Fruit fly (Drosophila melanogaster) whole organism, embryonic: Measurements from ENCODE around the gene CG31249.
A peak's percentile ranks its signal among the peaks of the same experiment; 100 is the strongest.

ENCODE experiments used
- Abd-B ChIP-seq: fragments of 200-800 bp; sonication (Bioruptor generic); optimal IDR thresholded peaks from 2 replicates; lab custom pipeline; 2018; ENCODE audit warnings: missing biosample characterization, mild to moderate bottlenecking, missing genetic modification characterization, moderate library complexity
- Asciz ChIP-seq: fragments of 200-800 bp; sonication (Bioruptor generic); optimal IDR thresholded peaks from 2 replicates; lab custom pipeline; 2017; ENCODE audit warnings: missing biosample characterization, mild to moderate bottlenecking, missing genetic modification characterization, missing genetic modification reagents
- Bteb2 ChIP-seq: fragments of 200-800 bp; sonication (Bioruptor generic); optimal IDR thresholded peaks from 2 replicates; lab custom pipeline; 2016; ENCODE audit warnings: missing biosample characterization, missing genetic modification characterization
- CG11085 ChIP-seq: fragments of 200-800 bp; sonication (Bioruptor generic); IDR thresholded peaks from 2 replicates; pipeline ENCODE4 v1.3.6; 2022; ENCODE audit warnings: missing biosample characterization, missing genetic modification characterization
- CG12104 ChIP-seq: fragments of 200-800 bp; sonication (Bioruptor generic); optimal IDR thresholded peaks from 3 replicates; lab custom pipeline; 2016; ENCODE audit warnings: missing biosample characterization, missing genetic modification characterization
- CG17385 ChIP-seq: fragments of 200-800 bp; sonication (Bioruptor generic); optimal IDR thresholded peaks from 3 replicates; lab custom pipeline; 2018; ENCODE audit warnings: missing biosample characterization, mild to moderate bottlenecking, missing genetic modification characterization
- CG17829 ChIP-seq: fragments of 200-800 bp; optimal IDR thresholded peaks from 2 replicates; lab custom pipeline; 2019; ENCODE audit warnings: missing biosample characterization, mild to moderate bottlenecking, missing genetic modification characterization, moderate library complexity
- CG18476 ChIP-seq: fragments of 200-800 bp; sonication (Bioruptor generic); optimal IDR thresholded peaks from 2 replicates; lab custom pipeline; 2016; ENCODE audit warnings: missing biosample characterization, mild to moderate bottlenecking, missing genetic modification characterization
- CG18764 ChIP-seq: fragments of 200-800 bp; sonication (Bioruptor generic); optimal IDR thresholded peaks from 3 replicates; lab custom pipeline; 2016; ENCODE audit warnings: missing biosample characterization, missing genetic modification characterization
- CG43689 ChIP-seq: fragments of 200-800 bp; sonication (Bioruptor generic); IDR thresholded peaks from 2 replicates; pipeline ENCODE4 v1.3.6; 2022; ENCODE audit warnings: missing biosample characterization, missing genetic modification characterization
- CG4707 ChIP-seq: fragments of 200-800 bp; sonication (Bioruptor generic); optimal IDR thresholded peaks from 2 replicates; lab custom pipeline; 2018; ENCODE audit warnings: missing biosample characterization, mild to moderate bottlenecking, missing genetic modification characterization, moderate library complexity
- CG4854 ChIP-seq: fragments of 200-800 bp; sonication (Bioruptor generic); optimal IDR thresholded peaks from 2 replicates; lab custom pipeline; 2016; ENCODE audit warnings: missing biosample characterization, missing genetic modification characterization, inconsistent platforms
- CG5180 ChIP-seq: fragments of 200-800 bp; sonication (Bioruptor generic); optimal IDR thresholded peaks from 3 replicates; lab custom pipeline; 2017; ENCODE audit warnings: missing biosample characterization, missing genetic modification characterization, mild to moderate bottlenecking, moderate library complexity, missing genetic modification reagents
- CG5953 ChIP-seq: fragments of 200-800 bp; sonication (Bioruptor generic); IDR thresholded peaks from 2 replicates; pipeline ENCODE4 v1.3.6; 2022; ENCODE audit warnings: missing biosample characterization, missing genetic modification characterization
- CG6765 ChIP-seq: fragments of 200-800 bp; sonication (Bioruptor generic); optimal IDR thresholded peaks from 3 replicates; lab custom pipeline; 2017; ENCODE audit warnings: missing biosample characterization, mild to moderate bottlenecking, missing genetic modification characterization
- CG7372 ChIP-seq: fragments of 200-800 bp; sonication (Bioruptor generic); IDR thresholded peaks from 2 replicates; pipeline ENCODE4 v1.3.6; 2022; ENCODE audit warnings: missing biosample characterization, missing genetic modification characterization
- CG7556 ChIP-seq: fragments of 200-800 bp; sonication (Bioruptor generic); optimal IDR thresholded peaks from 2 replicates; lab custom pipeline; 2017; ENCODE audit warnings: missing biosample characterization, mild to moderate bottlenecking, missing genetic modification characterization
- CG8765 ChIP-seq: fragments of 200-800 bp; sonication (Bioruptor generic); IDR thresholded peaks from 2 replicates; pipeline ENCODE4 v1.3.6; 2022; ENCODE audit warnings: missing biosample characterization, missing genetic modification characterization
- CoRest ChIP-seq: fragments of 200-800 bp; sonication (Bioruptor generic); optimal IDR thresholded peaks from 3 replicates; lab custom pipeline; 2018; ENCODE audit warnings: missing biosample characterization, mild to moderate bottlenecking, missing genetic modification characterization, moderate library complexity
- Dll ChIP-seq: fragments of 200-800 bp; sonication (Bioruptor generic); IDR thresholded peaks from 4 replicates; pipeline ENCODE4 v1.3.6; 2022; ENCODE audit warnings: missing biosample characterization, missing genetic modification characterization; ENCODE audit not compliant: partially characterized antibody
- GATAe ChIP-seq: fragments of 200-800 bp; sonication (Bioruptor generic); conservative IDR thresholded peaks from 2 replicates; pipeline ENCODE4 v1.3.6; 2022; ENCODE audit warnings: missing biosample characterization, missing genetic modification characterization
- H15 ChIP-seq: fragments of 200-800 bp; sonication (Bioruptor generic); IDR thresholded peaks from 3 replicates; pipeline ENCODE4 v1.3.6; 2022; ENCODE audit warnings: missing biosample characterization, missing genetic modification characterization
- HLH3B ChIP-seq: fragments of 200-800 bp; sonication (Bioruptor generic); IDR thresholded peaks from 2 replicates; pipeline ENCODE4 v1.3.6; 2022; ENCODE audit warnings: missing biosample characterization, missing genetic modification characterization
- HmgZ ChIP-seq: fragments of 200-800 bp; sonication (Bioruptor generic); optimal IDR thresholded peaks from 2 replicates; lab custom pipeline; 2018; ENCODE audit warnings: missing biosample characterization, mild to moderate bottlenecking, missing genetic modification characterization
- Hmr ChIP-seq: fragments of 200-800 bp; sonication (Bioruptor generic); optimal IDR thresholded peaks from 3 replicates; lab custom pipeline; 2017; ENCODE audit warnings: mild to moderate bottlenecking, missing biosample characterization, missing genetic modification reagents, missing genetic modification characterization
- Lpt ChIP-seq: fragments of >200 bp; optimal IDR thresholded peaks from 2 replicates; lab custom pipeline; 2018; ENCODE audit warnings: missing biosample characterization, missing genetic modification characterization
- MESR4 ChIP-seq: fragments of 200-800 bp; sonication (Bioruptor generic); optimal IDR thresholded peaks from 2 replicates; lab custom pipeline; 2018; ENCODE audit warnings: missing biosample characterization, mild to moderate bottlenecking, missing genetic modification characterization, moderate library complexity
- Neu2 ChIP-seq: fragments of 200-800 bp; sonication (Bioruptor generic); optimal IDR thresholded peaks from 3 replicates; lab custom pipeline; 2016; ENCODE audit warnings: missing biosample characterization, missing genetic modification characterization, borderline replicate concordance
- Nf-YB ChIP-seq: fragments of 200-800 bp; sonication (Bioruptor generic); optimal IDR thresholded peaks from 3 replicates; lab custom pipeline; 2019; ENCODE audit warnings: missing biosample characterization, mild to moderate bottlenecking, missing genetic modification characterization, moderate library complexity
- Oaz ChIP-seq: fragments of 200-800 bp; sonication (Bioruptor generic); IDR thresholded peaks from 2 replicates; pipeline ENCODE4 v1.3.6; 2022; ENCODE audit warnings: missing biosample characterization, missing genetic modification characterization
- Ravus ChIP-seq: fragments of 200-800 bp; sonication (Bioruptor generic); IDR thresholded peaks from 2 replicates; pipeline ENCODE4 v1.3.6; 2022; ENCODE audit warnings: missing biosample characterization, missing genetic modification characterization
- Rfx ChIP-seq: fragments of 200-800 bp; sonication (Bioruptor generic); IDR thresholded peaks from 2 replicates; pipeline ENCODE4 v1.3.6; 2022; ENCODE audit warnings: missing biosample characterization, missing genetic modification characterization
- Sox102F ChIP-seq: fragments of 200-800 bp; sonication (Bioruptor generic); optimal IDR thresholded peaks from 2 replicates; lab custom pipeline; 2018; ENCODE audit warnings: missing biosample characterization, mild to moderate bottlenecking, missing genetic modification characterization, moderate library complexity
- Sry-β ChIP-seq: fragments of 200-800 bp; sonication (Bioruptor generic); optimal IDR thresholded peaks from 2 replicates; lab custom pipeline; 2018; ENCODE audit warnings: missing biosample characterization, mild to moderate bottlenecking, missing genetic modification characterization, moderate library complexity
- ac ChIP-seq: fragments of 200-800 bp; sonication (Bioruptor generic); optimal IDR thresholded peaks from 3 replicates; lab custom pipeline; 2017; ENCODE audit warnings: missing biosample characterization, mild to moderate bottlenecking, missing genetic modification characterization
- ase ChIP-seq: fragments of 200-800 bp; sonication (Bioruptor generic); IDR thresholded peaks from 3 replicates; pipeline ENCODE4 v1.3.6; 2022; ENCODE audit warnings: missing biosample characterization, missing genetic modification characterization
- cad ChIP-seq: fragments of >200 bp; optimal IDR thresholded peaks from 2 replicates; lab custom pipeline; 2017; ENCODE audit warnings: missing biosample characterization, missing genetic modification characterization
- chn ChIP-seq: fragments of 200-800 bp; sonication (Bioruptor generic); optimal IDR thresholded peaks from 2 replicates; lab custom pipeline; 2016; ENCODE audit warnings: missing biosample characterization, missing genetic modification characterization
- cwo ChIP-seq: fragments of 200-800 bp; sonication (Bioruptor generic); optimal IDR thresholded peaks from 3 replicates; lab custom pipeline; 2017; ENCODE audit warnings: missing biosample characterization, missing genetic modification characterization, mild to moderate bottlenecking, moderate library complexity, missing genetic modification reagents
- dm ChIP-seq: fragments of 200-800 bp; sonication (Bioruptor generic); optimal IDR thresholded peaks from 3 replicates; lab custom pipeline; 2016; ENCODE audit warnings: missing biosample characterization, missing genetic modification characterization
- dmrt11E ChIP-seq: fragments of 200-800 bp; sonication (Bioruptor generic); optimal IDR thresholded peaks from 3 replicates; lab custom pipeline; 2018; ENCODE audit warnings: missing biosample characterization, mild to moderate bottlenecking, missing genetic modification characterization, moderate library complexity
- dysf ChIP-seq: fragments of 200-800 bp; sonication (Bioruptor generic); IDR thresholded peaks from 3 replicates; pipeline ENCODE4 v1.3.6; 2022; ENCODE audit warnings: missing biosample characterization, missing genetic modification characterization
- ems ChIP-seq: fragments of 200-800 bp; sonication (Bioruptor generic); optimal IDR thresholded peaks from 3 replicates; lab custom pipeline; 2016; ENCODE audit warnings: missing biosample characterization, missing genetic modification characterization
- esg ChIP-seq: fragments of 200-800 bp; sonication (Bioruptor generic); conservative IDR thresholded peaks from 2 replicates; pipeline ENCODE4 v1.3.6; 2022; ENCODE audit warnings: missing biosample characterization, missing genetic modification characterization
- gce ChIP-seq: fragments of 200-800 bp; sonication (Bioruptor generic); IDR thresholded peaks from 3 replicates; pipeline ENCODE4 v1.3.6; 2022; ENCODE audit warnings: missing biosample characterization, missing genetic modification characterization
- grau ChIP-seq: fragments of 200-800 bp; optimal IDR thresholded peaks from 3 replicates; lab custom pipeline; 2019; ENCODE audit warnings: missing biosample characterization, mild to moderate bottlenecking, missing genetic modification characterization, moderate library complexity
- hkb ChIP-seq, 2 experiments: fragments of 200-800 bp in 1 of 2; fragments of >200 bp in 1 of 2; sonication (Bioruptor generic) in 1 of 2; IDR thresholded peaks in 1 of 2; optimal IDR thresholded peaks in 1 of 2; 2 replicates each; pipeline versions ENCODE4 v1.3.6 to Lab custom; 2017 to 2022; ENCODE audit warnings: missing biosample characterization in 1 of 2, missing genetic modification characterization in 1 of 2
- sqz ChIP-seq: fragments of 200-800 bp; sonication (Bioruptor generic); optimal IDR thresholded peaks from 3 replicates; lab custom pipeline; 2018; ENCODE audit warnings: missing biosample characterization, mild to moderate bottlenecking, missing genetic modification characterization
- ssp ChIP-seq: fragments of 200-800 bp; sonication (Bioruptor generic); IDR thresholded peaks from 2 replicates; pipeline ENCODE4 v1.3.6; 2022; ENCODE audit warnings: missing biosample characterization, missing genetic modification characterization

The CG31249 gene

dm6 chr3R:17700488-17701130 is 13.7 kb upstream of the CG31249 start (continued):
- peak; percentile 93 for TF ChIP-seq CG18764 (GFP tag; lab: Kevin White, UChicago)
- TF ChIP-seq CG5180 (GFP tag; lab: Kevin White, UChicago) = peak; percentile 98
- TF ChIP-seq ac (GFP tag; lab: Kevin White, UChicago) = peak; percentile 78
- TF ChIP-seq chn (GFP tag; lab: Kevin White, UChicago) = peak; percentile 76
- peak; percentile 99 for TF ChIP-seq CoRest (tag; lab: Kevin White, UChicago)
- peak; percentile 78 for TF ChIP-seq CG8765 (GFP tag; lab: Robert Waterston, UW)
- TF ChIP-seq CG6765 = peak; percentile 99
- TF ChIP-seq Lpt (GFP tag; lab: Kevin White, UChicago) = no peak
- TF ChIP-seq cad (GFP tag; lab: Kevin White, UChicago) = no peak
- TF ChIP-seq Bteb2 = peak; percentile 79
- TF ChIP-seq CG43689 (GFP tag; lab: Robert Waterston, UW) = peak; percentile 96
- no peak for TF ChIP-seq sqz (GFP tag; lab: Kevin White, UChicago)
- peak; percentile 92 for TF ChIP-seq GATAe
- no peak for TF ChIP-seq Neu2
- TF ChIP-seq Asciz (GFP tag; lab: Kevin White, UChicago) = peak; percentile 97
- peak; percentile 88 for TF ChIP-seq ems
- peak; percentile 40 for TF ChIP-seq MESR4 (GFP tag; lab: Kevin White, UChicago)
- TF ChIP-seq CG12104 (GFP tag; lab: Kevin White, UChicago) = peak; percentile 96
- TF ChIP-seq dysf = peak; percentile 99
- TF ChIP-seq CG5953 (GFP tag; lab: Robert Waterston, UW) = peak; percentile 95
- peak; percentile 97 for TF ChIP-seq esg
- peak; percentile 97 for TF ChIP-seq Oaz (GFP tag; lab: Robert Waterston, UW)
- TF ChIP-seq CG17829 = peak; percentile 99
- TF ChIP-seq CG4707 (GFP tag; lab: Kevin White, UChicago) = peak; percentile 88
- peak; percentile 89 for TF ChIP-seq Nf-YB (GFP tag; lab: Kevin White, UChicago)
- peak; percentile 67 for TF ChIP-seq Sry-β (GFP tag; lab: Kevin White, UChicago)
- no peak for TF ChIP-seq Dll (GFP tag; lab: Robert Waterston, UW)
- TF ChIP-seq HLH3B = peak; percentile 99
- TF ChIP-seq hkb (optimal IDR thresholded peaks at IDR 0.05; lab: Kevin White, UChicago) = no peak
- peak; percentile 99 for TF ChIP-seq hkb (GFP tag; IDR thresholded peaks at IDR 0.05; lab: Robert Waterston, UW)
- TF ChIP-seq ase = peak; percentile 96
- peak; percentile 99 for TF ChIP-seq Sox102F (GFP tag; lab: Kevin White, UChicago)
- peak; percentile 98 for TF ChIP-seq CG7372 (GFP tag; lab: Robert Waterston, UW)
- TF ChIP-seq dm = no peak
- peak; percentile 97 for TF ChIP-seq HmgZ (tag; lab: Kevin White, UChicago)
- peak; percentile 98 for TF ChIP-seq cwo (GFP tag; lab: Kevin White, UChicago)
- peak; percentile 96 for TF ChIP-seq gce
- peak; percentile 98 for TF ChIP-seq Abd-B (GFP tag; lab: Kevin White, UChicago)
- peak; percentile 98 for TF ChIP-seq H15 (GFP tag; lab: Robert Waterston, UW)
- peak; percentile 98 for TF ChIP-seq CG17385 (GFP tag; lab: Kevin White, UChicago)
- TF ChIP-seq grau (tag; lab: Kevin White, UChicago) = peak; percentile 99
- TF ChIP-seq Rfx (GFP tag; lab: Robert Waterston, UW) = peak; percentile 98
- peak; percentile 96 for TF ChIP-seq CG11085 (GFP tag; lab: Robert Waterston, UW)
- TF ChIP-seq Ravus (GFP tag; lab: Robert Waterston, UW) = peak; percentile 95
- peak; percentile 93 for TF ChIP-seq ssp
- peak; percentile 91 for TF ChIP-seq CG18476 (GFP tag; lab: Kevin White, UChicago)
- TF ChIP-seq Hmr = peak; percentile 100
- TF ChIP-seq CG7556 (GFP tag; lab: Kevin White, UChicago) = peak; percentile 100
- peak; percentile 94 for TF ChIP-seq dmrt11E (tag; lab: Kevin White, UChicago)
- TF ChIP-seq CG4854 = peak; percentile 57
